Worm (Caenorhabditis elegans) whole organism, L4 larva: Measurements from ENCODE around the gene cutl-9.
A peak's percentile ranks its signal among the peaks of the same experiment; 100 is the strongest.

Source experiments
- F44E2.7 ChIP-seq: fragments of 200-800 bp; sonication (Bioruptor generic); IDR thresholded peaks from 2 replicates; pipeline ENCODE4 v2.1.2; 2022; ENCODE audit warnings: missing genetic modification characterization, missing compliant biosample characterization
- R02D3.7 ChIP-seq: fragments of 150-350 bp; sonication (generic microtip); optimal IDR thresholded peaks from 3 replicates; lab custom pipeline; 2014; ENCODE audit warnings: missing biosample characterization, missing genetic modification characterization
- T20F7.1 ChIP-seq: fragments of 200-800 bp; sonication (Bioruptor generic); optimal IDR thresholded peaks from 2 replicates; lab custom pipeline; 2018; ENCODE audit warnings: mild to moderate bottlenecking, missing genetic modification characterization, missing compliant biosample characterization
- Y5F2A.4 ChIP-seq: fragments of 200-800 bp; sonication (Bioruptor generic); optimal IDR thresholded peaks from 2 replicates; lab custom pipeline; 2018; ENCODE audit warnings: mild to moderate bottlenecking, missing genetic modification characterization, missing compliant biosample characterization
- aha-1 ChIP-seq: fragments of 150-350 bp; peaks from one replicate; lab custom pipeline; 2014; ENCODE audit warnings: missing biosample characterization, missing genetic modification characterization
- aly-2 ChIP-seq: sonication (generic microtip); optimal IDR thresholded peaks from 2 replicates; lab custom pipeline; 2018; ENCODE audit warnings: missing biosample characterization, missing genetic modification characterization
- attf-4 ChIP-seq: sonication (generic microtip); optimal IDR thresholded peaks from 3 replicates; lab custom pipeline; 2017; ENCODE audit warnings: missing biosample characterization, missing genetic modification characterization
- ceh-32 ChIP-seq: sonication (generic microtip); optimal IDR thresholded peaks from 2 replicates; lab custom pipeline; 2016; ENCODE audit warnings: mild to moderate bottlenecking, missing genetic modification characterization, missing compliant biosample characterization; ENCODE audit not compliant: poor library complexity
- ceh-44 ChIP-seq: fragments of 200-800 bp; sonication (Bioruptor generic); IDR thresholded peaks from 2 replicates; pipeline ENCODE4 v1.3.6; 2022; ENCODE audit warnings: missing genetic modification reagents, missing genetic modification characterization, missing compliant biosample characterization
- cey-2 ChIP-seq: sonication (generic microtip); optimal IDR thresholded peaks from 3 replicates; lab custom pipeline; 2017; ENCODE audit warnings: missing genetic modification characterization, mild to moderate bottlenecking, missing compliant biosample characterization, antibody characterized with exemption, borderline replicate concordance; ENCODE audit not compliant: insufficient read depth
- daf-16 ChIP-seq, 3 experiments: sonication (generic microtip); optimal IDR thresholded peaks; 2 replicates each; lab custom pipeline; 2016 to 2017; ENCODE audit warnings: missing genetic modification characterization in 3 of 3, missing genetic modification reagents in 3 of 3, mild to moderate bottlenecking in 2 of 3, missing compliant biosample characterization in 2 of 3, missing biosample characterization in 1 of 3, moderate library complexity in 1 of 3
- dmd-8 ChIP-seq: fragments of 200-800 bp; sonication (Bioruptor generic); IDR thresholded peaks from 2 replicates; pipeline ENCODE4 v1.3.6; 2022; ENCODE audit warnings: missing genetic modification characterization, missing compliant biosample characterization
- dpl-1 ChIP-seq: fragments of 150-350 bp; optimal IDR thresholded peaks from 2 replicates; lab custom pipeline; 2014; ENCODE audit warnings: missing biosample characterization, missing genetic modification reagents, missing genetic modification characterization
- duxl-1 ChIP-seq: sonication (generic microtip); optimal IDR thresholded peaks from 2 replicates; lab custom pipeline; 2016; ENCODE audit warnings: mild to moderate bottlenecking, missing genetic modification characterization, moderate library complexity, missing compliant biosample characterization; ENCODE audit not compliant: poor library complexity
- dve-1 ChIP-seq: sonication (generic microtip); optimal IDR thresholded peaks from 2 replicates; lab custom pipeline; 2017; ENCODE audit warnings: antibody characterized with exemption, mild to moderate bottlenecking, missing genetic modification characterization, missing compliant biosample characterization; ENCODE audit not compliant: insufficient read depth
- fkh-10 ChIP-seq: fragments of 150-350 bp; optimal IDR thresholded peaks from 2 replicates; lab custom pipeline; 2014; ENCODE audit warnings: missing biosample characterization, missing genetic modification reagents, missing genetic modification characterization
- fos-1 ChIP-seq: fragments of 150-350 bp; optimal IDR thresholded peaks from 2 replicates; lab custom pipeline; 2014; ENCODE audit warnings: missing biosample characterization, missing genetic modification characterization
- gei-8 ChIP-seq: fragments of 200-800 bp; sonication (Bioruptor generic); optimal IDR thresholded peaks from 2 replicates; lab custom pipeline; 2018; ENCODE audit warnings: mild to moderate bottlenecking, missing genetic modification characterization, missing compliant biosample characterization
- hlh-30 ChIP-seq: sonication (generic microtip); optimal IDR thresholded peaks from 2 replicates; lab custom pipeline; 2017; ENCODE audit warnings: antibody characterized with exemption, mild to moderate bottlenecking, missing genetic modification characterization, missing compliant biosample characterization; ENCODE audit not compliant: insufficient read depth
- jun-1 ChIP-seq: fragments of 150-350 bp; optimal IDR thresholded peaks from 2 replicates; lab custom pipeline; 2014; ENCODE audit warnings: missing biosample characterization, missing genetic modification reagents, missing genetic modification characterization
- lin-15B ChIP-seq: fragments of 150-350 bp; sonication (generic microtip); optimal IDR thresholded peaks from 3 replicates; lab custom pipeline; 2014; ENCODE audit warnings: missing biosample characterization, missing genetic modification characterization
- lin-29 ChIP-seq: fragments of 200-800 bp; sonication (Bioruptor generic); IDR thresholded peaks from 2 replicates; pipeline ENCODE4 v1.3.6; 2022; ENCODE audit warnings: missing genetic modification reagents, missing genetic modification characterization, missing compliant biosample characterization
- lin-38 ChIP-seq: fragments of 200-800 bp; sonication (Bioruptor generic); IDR thresholded peaks from 2 replicates; pipeline ENCODE4 v1.3.6; 2022; ENCODE audit warnings: missing genetic modification reagents, missing genetic modification characterization, missing compliant biosample characterization
- lin-39 ChIP-seq: fragments of 150-350 bp; optimal IDR thresholded peaks from 2 replicates; lab custom pipeline; 2014; ENCODE audit warnings: missing biosample characterization, missing genetic modification reagents, missing genetic modification characterization
- lsy-2 ChIP-seq, 2 experiments: fragments of 150-350 bp in 1 of 2; sonication (generic microtip) in 1 of 2; optimal IDR thresholded peaks; 2 replicates each; lab custom pipeline; 2014 to 2017; ENCODE audit warnings: missing biosample characterization in 2 of 2, missing genetic modification characterization in 2 of 2
- madf-5 ChIP-seq, 2 experiments: fragments of 200-800 bp; sonication (Bioruptor generic); IDR thresholded peaks; 2 replicates each; pipeline ENCODE4 v1.3.6; 2022; ENCODE audit warnings: missing compliant biosample characterization in 2 of 2, missing genetic modification characterization in 2 of 2
- nhr-102 ChIP-seq: sonication (generic microtip); optimal IDR thresholded peaks from 2 replicates; lab custom pipeline; 2016; ENCODE audit warnings: mild to moderate bottlenecking, missing genetic modification characterization, moderate library complexity, missing compliant biosample characterization
- nhr-11 ChIP-seq: fragments of 150-350 bp; optimal IDR thresholded peaks from 2 replicates; lab custom pipeline; 2014; ENCODE audit warnings: missing biosample characterization, missing genetic modification characterization
- nhr-25 ChIP-seq: sonication (generic microtip); optimal IDR thresholded peaks from 2 replicates; lab custom pipeline; 2017; ENCODE audit warnings: missing genetic modification characterization, mild to moderate bottlenecking, missing compliant biosample characterization, antibody characterized with exemption, moderate library complexity, borderline replicate concordance; ENCODE audit not compliant: insufficient read depth
- nhr-28 ChIP-seq: fragments of 150-350 bp; optimal IDR thresholded peaks from 2 replicates; lab custom pipeline; 2014; ENCODE audit warnings: missing biosample characterization, missing genetic modification characterization
- nhr-41 ChIP-seq: fragments of 200-800 bp; sonication (Bioruptor generic); IDR thresholded peaks from 2 replicates; pipeline ENCODE4 v1.3.6; 2022; ENCODE audit warnings: missing genetic modification reagents, missing genetic modification characterization, missing compliant biosample characterization
- nhr-48 ChIP-seq: sonication (generic microtip); optimal IDR thresholded peaks from 2 replicates; lab custom pipeline; 2016; ENCODE audit warnings: mild to moderate bottlenecking, missing genetic modification characterization, missing compliant biosample characterization
- rbr-2 ChIP-seq: sonication (generic microtip); optimal IDR thresholded peaks from 2 replicates; lab custom pipeline; 2016; ENCODE audit warnings: missing genotype, missing genetic modification characterization, missing compliant biosample characterization
- set-16 ChIP-seq: fragments of 200-800 bp; sonication (Bioruptor generic); IDR thresholded peaks from 2 replicates; pipeline ENCODE4 v1.3.6; 2022; ENCODE audit warnings: missing genetic modification reagents, missing genetic modification characterization, missing compliant biosample characterization
- spr-1 ChIP-seq: sonication (generic microtip); optimal IDR thresholded peaks from 2 replicates; lab custom pipeline; 2016; ENCODE audit warnings: mild to moderate bottlenecking, missing genetic modification characterization, missing compliant biosample characterization
- tag-97 ChIP-seq: fragments of 200-800 bp; sonication (Bioruptor generic); IDR thresholded peaks from 2 replicates; pipeline ENCODE4 v1.3.6; 2022; ENCODE audit warnings: missing genetic modification characterization, missing compliant biosample characterization
- unc-130 ChIP-seq: sonication (generic microtip); optimal IDR thresholded peaks from 2 replicates; lab custom pipeline; 2016; ENCODE audit warnings: missing genetic modification reagents, missing genetic modification characterization, missing compliant biosample characterization
- unc-39 ChIP-seq: sonication (generic microtip); optimal IDR thresholded peaks from 2 replicates; lab custom pipeline; 2017; ENCODE audit warnings: missing biosample characterization, missing genetic modification characterization
- unc-62 ChIP-seq, 3 experiments: fragments of 150-350 bp in 1 of 3; sonication (generic microtip); optimal IDR thresholded peaks in 2 of 3; peaks in 1 of 3; 1 replicate in 1 of 3; 2 replicates in 2 of 3; lab custom pipeline; 2014 to 2017; ENCODE audit warnings: missing biosample characterization in 3 of 3, missing genetic modification characterization in 3 of 3, missing genetic modification reagents in 3 of 3, missing genotype in 1 of 3
- vab-7 ChIP-seq: fragments of 200-800 bp; sonication (Bioruptor generic); IDR thresholded peaks from 2 replicates; pipeline ENCODE4 v1.3.6; 2022; ENCODE audit warnings: missing genetic modification reagents, missing genetic modification characterization, missing compliant biosample characterization
- zfp-2 ChIP-seq: sonication (generic microtip); optimal IDR thresholded peaks from 2 replicates; lab custom pipeline; 2016; ENCODE audit warnings: mild to moderate bottlenecking, missing genetic modification characterization, missing compliant biosample characterization
- ztf-7 ChIP-seq: fragments of 150-350 bp; optimal IDR thresholded peaks from 2 replicates; lab custom pipeline; 2014; ENCODE audit warnings: missing biosample characterization, missing genetic modification characterization

Gene cutl-9

DNA sequence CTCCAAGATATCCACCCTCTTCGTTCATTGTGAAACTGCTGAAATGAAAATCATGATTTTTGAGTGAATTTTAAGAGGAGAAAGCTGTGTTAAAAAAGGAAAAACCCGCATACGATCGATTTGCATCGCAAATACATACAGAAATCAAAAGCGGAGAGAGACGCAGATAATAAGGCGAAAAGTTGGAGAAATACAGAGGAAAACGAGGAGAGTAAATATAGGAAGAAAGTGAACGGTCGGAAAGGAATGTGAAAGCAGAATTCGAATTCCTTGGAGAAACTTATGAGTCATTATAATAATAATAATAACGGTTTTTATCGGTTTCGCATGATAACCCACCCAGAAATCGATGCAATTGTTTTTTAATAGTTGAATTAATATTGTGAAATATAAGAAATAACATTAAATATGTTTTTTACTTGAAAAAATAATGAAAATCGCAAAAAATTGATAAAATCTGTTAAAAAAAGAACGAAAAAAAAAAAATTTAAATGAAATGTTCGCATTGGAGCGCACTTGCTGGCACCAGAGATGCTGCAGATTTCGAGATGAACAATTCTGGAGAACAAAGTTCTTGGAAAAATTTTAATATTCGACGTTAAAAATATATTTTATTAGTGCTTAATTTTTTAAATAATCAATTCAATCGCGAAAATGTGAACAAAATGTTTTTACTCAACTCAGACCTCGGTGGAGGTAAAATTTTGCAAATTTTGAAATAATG, 14.7 kb upstream of the cutl-9 start, which contains the start of gene ccm-3:
TSS of gene ccm-3 (minus strand) at position 38 of the 724 bp plus-strand sequence.
- peak; percentile 53 for TF ChIP-seq dpl-1 (GFP tag; lab: Kevin White, UChicago)
- peak in 1 of 2 experiments; percentile 36 for TF ChIP-seq lsy-2 (tag; optimal IDR thresholded peaks at IDR 0.05; lab: Kevin White, UChicago)
- TF ChIP-seq attf-4 (tag; lab: Kevin White, UChicago) = no peak
- TF ChIP-seq spr-1 = no peak
- TF ChIP-seq fkh-10 (GFP tag; lab: Kevin White, UChicago) = peak; percentile 15
- peak; percentile 69 for TF ChIP-seq aha-1 (tag; lab: Kevin White, UChicago)
- TF ChIP-seq aly-2 (tag; lab: Kevin White, UChicago) = no peak
- TF ChIP-seq daf-16 (GFP tag; optimal IDR thresholded peaks at IDR 0.05; lab: Kevin White, UChicago) = no peak
- TF ChIP-seq daf-16 (tag; optimal IDR thresholded peaks at IDR 0.05; lab: Kevin White, UChicago) = peak; percentile 14
- peak; percentile 17 for TF ChIP-seq nhr-11 (tag; lab: Kevin White, UChicago)
- peak; percentile 44 for TF ChIP-seq T20F7.1 (GFP tag; lab: Kevin White, UChicago)
- TF ChIP-seq madf-5 (GFP tag; IDR thresholded peaks at IDR 0.05; lab: Robert Waterston, UW) = no peak
- peak; percentile 3 for TF ChIP-seq unc-130 (GFP tag; lab: Kevin White, UChicago)
- TF ChIP-seq dmd-8 = no peak
- no peak for TF ChIP-seq lin-29
- no peak for TF ChIP-seq ceh-44 (GFP tag; lab: Robert Waterston, UW)
- TF ChIP-seq ztf-7 (tag; lab: Kevin White, UChicago) = no peak
- TF ChIP-seq lin-38 = peak; percentile 91
- TF ChIP-seq nhr-41 (GFP tag; lab: Robert Waterston, UW) = no peak
- TF ChIP-seq Y5F2A.4 (GFP tag; lab: Kevin White, UChicago) = no peak
- TF ChIP-seq, all 104 proteins: peak for 9

DNA sequence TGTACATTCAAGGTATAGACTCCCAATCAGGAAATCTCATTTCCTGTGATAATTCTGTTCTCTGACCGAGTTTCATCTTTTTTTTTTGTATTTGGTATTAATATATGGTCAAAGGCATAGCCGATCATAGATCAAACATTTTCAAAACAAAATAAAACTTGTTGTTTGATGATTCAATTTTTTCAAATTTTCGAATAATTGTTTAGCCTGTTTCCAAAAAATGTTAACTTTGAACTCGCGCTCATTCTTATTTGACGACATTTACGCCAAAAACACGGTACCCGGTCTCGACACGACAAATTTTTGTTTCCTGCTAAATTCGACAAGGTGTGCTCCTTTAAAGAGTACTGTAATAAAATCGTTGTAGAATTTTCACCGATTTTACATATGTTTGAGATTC, 13.2 kb upstream of the cutl-9 start:
- TF ChIP-seq unc-62 (GFP tag; optimal IDR thresholded peaks at IDR 0.05 in 1 of 2; lab: Kevin White, UChicago) (peak in 1 of 2 experiments; percentile 95), unc-62 (tag; optimal IDR thresholded peaks at IDR 0.05; lab: Kevin White, UChicago) (no peak), nhr-25 (tag; lab: Kevin White, UChicago) (no peak), R02D3.7 (no peak), gei-8 (no peak), set-16 (no peak)

DNA sequence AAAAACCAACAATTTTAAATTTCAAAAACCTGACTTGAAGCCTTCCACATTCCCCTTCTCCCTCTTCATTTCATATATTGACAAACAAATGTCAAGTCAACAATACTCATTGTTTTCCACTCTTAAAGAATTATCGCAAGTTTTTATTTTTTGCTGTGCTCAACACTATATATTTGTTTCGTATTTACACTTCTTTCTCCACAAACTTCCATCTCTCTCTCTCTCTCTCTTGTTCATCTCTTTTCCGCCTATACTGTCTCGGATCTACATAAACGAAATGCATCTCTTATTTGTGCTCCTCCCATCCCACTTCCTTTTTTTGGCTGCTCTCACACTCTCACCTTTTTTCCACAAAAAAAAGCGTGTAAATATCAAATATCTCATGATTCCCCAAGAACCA, 9.3 kb upstream of the cutl-9 start, which contains the start of gene C14A4.12:
TSS of gene C14A4.12 (plus strand) at position 301 of the 400 bp plus-strand sequence.
- no peak for TF ChIP-seq rbr-2
- TF ChIP-seq nhr-48 = no peak
- TF ChIP-seq duxl-1 (tag; lab: Kevin White, UChicago) = no peak
- peak; percentile 54 for TF ChIP-seq aha-1 (tag; lab: Kevin White, UChicago)
- no peak for TF ChIP-seq cey-2
- no peak for TF ChIP-seq nhr-102 (tag; lab: Kevin White, UChicago)

DNA sequence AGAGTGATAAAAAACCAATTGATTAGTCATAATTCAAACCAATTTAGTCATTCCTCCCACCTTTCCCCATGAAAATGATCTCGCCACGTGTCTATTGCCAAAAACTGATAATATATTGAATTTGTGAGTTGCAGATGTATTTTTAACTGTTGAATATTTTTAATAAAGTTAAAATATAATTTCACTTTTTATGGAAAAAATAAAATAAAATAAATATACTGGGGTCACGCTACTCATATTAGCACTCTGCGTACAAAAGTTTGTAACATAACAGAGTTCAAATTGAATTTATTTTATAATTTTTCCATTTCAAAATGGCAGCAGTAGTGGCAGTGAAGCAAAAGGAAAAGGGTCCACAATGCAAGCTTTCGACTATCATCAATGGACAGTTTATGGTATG, 3.9 kb upstream of the cutl-9 start, which contains the start of gene C14A4.13:
TSS of gene C14A4.13 (plus strand) at position 301 of the 400 bp plus-strand sequence.
- peak; percentile 48 for TF ChIP-seq aha-1 (tag; lab: Kevin White, UChicago)
- TF ChIP-seq jun-1 (tag; lab: Kevin White, UChicago) = no peak

DNA sequence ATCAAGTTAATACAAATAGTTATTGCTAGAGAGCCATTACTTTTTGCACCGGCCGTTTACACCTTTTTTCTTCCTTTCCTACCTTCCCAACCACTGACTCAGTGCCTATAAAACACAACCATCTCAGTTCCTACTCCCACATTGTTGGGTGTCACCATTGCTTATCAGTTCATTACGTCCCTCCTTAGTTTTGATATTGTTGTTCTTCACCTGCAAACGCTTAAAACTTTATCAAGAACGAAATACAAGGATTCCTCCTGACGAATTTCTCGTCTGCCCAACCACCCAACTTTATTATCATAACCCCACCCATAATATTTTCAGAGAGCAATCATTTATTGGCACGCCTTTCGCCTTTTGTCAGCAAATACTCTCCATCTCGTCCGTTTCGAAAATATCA, 5.0 kb downstream of the cutl-9 start:
- TF ChIP-seq hlh-30 (tag; lab: Kevin White, UChicago) (no peak), tag-97 (GFP tag; lab: Robert Waterston, UW) (no peak), duxl-1 (tag; lab: Kevin White, UChicago) (no peak), ceh-32 (tag; lab: Kevin White, UChicago) (no peak), vab-7 (GFP tag; lab: Robert Waterston, UW) (no peak), F44E2.7 (GFP tag; lab: Robert Waterston, UW) (no peak), nhr-28 (peak; percentile 75), fos-1 (tag; lab: Kevin White, UChicago) (no peak), aha-1 (tag; lab: Kevin White, UChicago) (peak; percentile 35), set-16 (no peak), lin-15B (no peak), lin-39 (no peak), dve-1 (tag; lab: Kevin White, UChicago) (peak; percentile 32), zfp-2 (tag; lab: Kevin White, UChicago) (no peak), unc-39 (tag; lab: Kevin White, UChicago) (no peak)
